Worm (Caenorhabditis elegans): ENCODE measurements around the gene ZK666.14.

Gene ZK666.14

DNA sequence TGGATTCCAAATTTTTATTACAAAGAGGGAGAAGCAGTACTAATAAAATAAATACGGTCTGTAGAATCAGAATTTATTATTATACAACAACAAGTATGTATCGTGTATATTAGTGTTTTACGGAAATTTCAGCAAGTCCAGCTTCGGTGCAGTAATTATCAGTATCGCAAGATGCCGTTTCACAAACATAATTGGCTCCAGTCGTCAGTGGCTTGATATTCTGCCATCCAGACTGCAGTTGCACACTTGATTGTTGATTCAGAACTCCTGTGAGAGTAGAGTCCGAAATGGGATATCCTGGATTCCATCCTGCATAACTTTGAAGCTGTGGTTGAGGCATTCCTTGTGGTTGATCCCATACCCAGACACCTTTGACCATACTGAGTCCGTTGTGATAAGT, 14.5 kb upstream of the ZK666.14 start:
- TF ChIP-seq F44E2.7 (GFP tag; IDR thresholded peaks at IDR 0.05) (no peak), aha-1 (tag) (peak; percentile 91)

DNA sequence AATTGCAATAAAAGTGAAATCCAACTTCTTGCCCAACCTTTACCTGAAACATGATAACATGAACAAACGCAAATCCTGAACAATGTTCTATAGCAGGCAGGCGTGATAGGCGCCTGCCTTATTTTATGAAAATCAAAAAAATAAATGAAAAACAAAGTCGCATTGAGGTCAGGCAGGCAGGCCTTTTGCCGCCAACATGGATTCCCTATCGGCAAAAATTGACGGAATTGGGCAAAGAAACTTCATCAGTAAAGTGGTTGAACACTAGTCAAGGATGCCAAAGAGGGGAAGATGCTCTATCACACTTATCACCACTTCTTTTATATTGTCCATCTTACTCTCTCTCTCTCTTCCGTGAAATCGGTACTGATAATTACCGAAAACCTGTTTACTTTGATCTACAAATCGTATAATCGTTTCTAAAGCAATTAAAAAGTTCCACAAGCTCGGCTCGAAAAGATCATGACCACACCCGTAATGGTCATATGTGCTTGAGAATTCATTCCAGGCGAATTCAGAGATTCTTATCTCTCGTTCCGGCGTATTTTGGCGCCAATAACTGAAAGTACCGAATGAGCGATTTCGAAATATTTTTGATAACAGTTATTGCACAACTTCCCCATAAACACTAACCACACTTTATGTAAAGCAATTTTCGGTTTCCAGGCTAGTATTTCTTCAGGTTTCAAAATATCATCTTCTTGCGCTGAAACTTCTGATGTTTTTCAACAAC, 12.6 kb upstream of the ZK666.14 start, which contains the start of the genes clec-60 and ZK666.11:
TSS of gene clec-60 (minus strand) at position 51 of the 733 bp plus-strand sequence.
TSS of gene ZK666.11 (plus strand) at position 699 of the 733 bp plus-strand sequence.
- peak; percentile 2 for TF ChIP-seq pqm-1 (tag; optimal IDR thresholded peaks at IDR 0.05)
- TF ChIP-seq nhr-28 (tag; optimal IDR thresholded peaks at IDR 0.05), result peak; percentile 73
- no peak for TF ChIP-seq cey-2 (tag; optimal IDR thresholded peaks at IDR 0.05; ENCODE audit: borderline replicate concordance, insufficient read depth)
- peak; percentile 37 for TF ChIP-seq hlh-11 (tag; optimal IDR thresholded peaks at IDR 0.05)
- no peak for TF ChIP-seq ceh-44 (GFP tag; IDR thresholded peaks at IDR 0.05)
- TF ChIP-seq tag-97 (GFP tag; IDR thresholded peaks at IDR 0.05), result no peak
- peak; percentile 27; the same call in 1 of the 2 replicates for TF ChIP-seq dmd-6 (GFP tag; IDR thresholded peaks at IDR 0.05)

DNA sequence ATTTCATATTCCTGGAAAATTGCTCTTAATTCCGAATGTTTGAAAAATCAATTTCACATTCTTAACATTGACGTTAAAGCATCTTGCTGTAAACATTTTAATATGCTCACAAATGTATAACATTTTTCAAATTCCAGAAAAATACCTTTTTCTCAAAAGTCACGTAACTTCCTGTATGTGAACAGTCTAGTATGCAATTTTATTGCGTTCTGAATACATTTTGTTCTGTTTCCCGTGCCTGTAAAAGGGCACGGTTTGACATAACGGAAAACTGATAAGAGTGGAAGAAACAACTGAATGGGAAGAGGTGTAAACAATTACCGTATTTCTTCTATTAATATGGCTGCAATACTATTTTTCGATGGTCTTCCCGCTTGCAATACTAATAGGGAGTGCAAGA, 11.7 kb upstream of the ZK666.14 start:
- 0 out of 2 replicates have a peak, but pooled peaks have one; percentile 40 for TF ChIP-seq php-3 (GFP tag; IDR thresholded peaks at IDR 0.05)
- TF ChIP-seq pha-4 (GFP tag; IDR thresholded peaks at IDR 0.05), result no peak
- no peak for TF ChIP-seq pha-4 (tag; optimal IDR thresholded peaks at IDR 0.05)
- TF ChIP-seq dve-1 (tag; optimal IDR thresholded peaks at IDR 0.05; ENCODE audit: insufficient read depth), result peak; percentile 13
- no peak for TF ChIP-seq duxl-1 (tag; optimal IDR thresholded peaks at IDR 0.05; ENCODE audit: poor library complexity)
- peak; percentile 2 for TF ChIP-seq hlh-11 (tag; optimal IDR thresholded peaks at IDR 0.05)
- no peak for TF ChIP-seq dmd-9 (GFP tag; IDR thresholded peaks at IDR 0.05)
- peak; percentile 50; the same call in 1 of the 2 replicates for TF ChIP-seq dmd-6 (GFP tag; IDR thresholded peaks at IDR 0.05)
- TF ChIP-seq F26F4.8 (GFP tag; conservative IDR thresholded peaks at IDR 0.05), result no peak
- no peak for TF ChIP-seq spr-1 (tag; optimal IDR thresholded peaks at IDR 0.05)
- no peak for TF ChIP-seq daf-16 (GFP tag; optimal IDR thresholded peaks at IDR 0.05)
- TF ChIP-seq daf-16 (tag; optimal IDR thresholded peaks at IDR 0.05), result peak; percentile 81
- no peak for TF ChIP-seq lim-7 (GFP tag; IDR thresholded peaks at IDR 0.05)
- no peak for TF ChIP-seq nhr-41 (GFP tag; IDR thresholded peaks at IDR 0.05)
- peak; percentile 77 for TF ChIP-seq aha-1 (tag)
- no peak for TF ChIP-seq dmd-8 (GFP tag; IDR thresholded peaks at IDR 0.05)
- TF ChIP-seq hif-1 (tag; optimal IDR thresholded peaks at IDR 0.05), result peak in 1 of 2 experiments; percentile 84
- TF ChIP-seq nhr-25 (tag; optimal IDR thresholded peaks at IDR 0.05; ENCODE audit: borderline replicate concordance, insufficient read depth), result no peak
- TF ChIP-seq unc-62 (GFP tag; optimal IDR thresholded peaks at IDR 0.05 in 1 of 2), result peak in 1 of 2 experiments; percentile 27
- no peak for TF ChIP-seq unc-62 (tag; optimal IDR thresholded peaks at IDR 0.05)
- TF ChIP-seq skn-1 (tag; optimal IDR thresholded peaks at IDR 0.05), result no peak
- TF ChIP-seq pqm-1 (tag; optimal IDR thresholded peaks at IDR 0.05), result peak; percentile 84
- peak; percentile 61 for TF ChIP-seq nhr-28 (tag; optimal IDR thresholded peaks at IDR 0.05)
- no peak for TF ChIP-seq F49E8.2 (tag; optimal IDR thresholded peaks at IDR 0.05; ENCODE audit: borderline replicate concordance)
- no peak for TF ChIP-seq daf-12 (tag; optimal IDR thresholded peaks at IDR 0.05)
- TF ChIP-seq lin-38 (GFP tag; IDR thresholded peaks at IDR 0.05), result no peak
- TF ChIP-seq ztf-7 (tag; optimal IDR thresholded peaks at IDR 0.05), result no peak
- no peak for TF ChIP-seq arid-1 (GFP tag; conservative IDR thresholded peaks at IDR 0.05)

DNA sequence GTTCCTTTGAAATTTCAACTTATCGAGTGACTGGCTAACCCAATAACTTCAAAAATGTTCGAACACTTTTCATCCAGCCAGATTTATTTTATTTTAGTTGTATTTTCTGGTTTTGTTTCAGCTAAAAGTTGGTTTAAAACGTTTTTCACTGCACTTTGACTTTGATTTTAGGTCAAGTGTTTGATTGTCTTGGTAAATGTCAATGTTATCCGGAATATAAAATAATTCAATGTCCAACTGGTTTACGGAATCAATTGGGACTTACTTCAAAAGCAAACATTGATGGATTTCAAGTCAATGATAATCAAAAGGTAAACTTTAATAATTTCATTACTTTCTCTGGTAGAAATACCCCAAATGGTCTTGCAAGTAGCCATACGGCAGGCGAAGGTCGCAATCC, 10.7 kb upstream of the ZK666.14 start:
- TF ChIP-seq unc-62 (GFP tag; optimal IDR thresholded peaks at IDR 0.05 in 1 of 2) (peak in 1 of 2 experiments; percentile 91), unc-62 (tag; optimal IDR thresholded peaks at IDR 0.05) (no peak), T26A8.4 (GFP tag; IDR thresholded peaks at IDR 0.05) (no peak)

All from whole organism, L4 larva.